Worm (Caenorhabditis elegans) whole organism, midembryonic: ENCODE measurements around the gene sri-33.
"Not testable (repeated sequence)": the region's sequence is repeated elsewhere in the genome, so short reads cannot be mapped to it uniquely, and the experiment has no call there.

Experiments
- T22C8.4 ChIP-seq: fragments of 200-800 bp; sonication (Bioruptor generic); IDR thresholded peaks from 2 replicates; pipeline ENCODE4 v1.3.6; 2022; ENCODE audit warnings: missing genetic modification characterization, missing compliant biosample characterization
- cog-1 ChIP-seq: sonication (generic microtip); optimal IDR thresholded peaks from 2 replicates; lab custom pipeline; 2016; ENCODE audit warnings: missing genetic modification characterization, missing compliant biosample characterization
- flt-1 ChIP-seq: fragments of 200-800 bp; sonication (Bioruptor generic); IDR thresholded peaks from 2 replicates; pipeline ENCODE4 v1.3.6; 2022; ENCODE audit warnings: missing genetic modification characterization, missing compliant biosample characterization
- med-1 ChIP-seq: sonication (generic microtip); optimal IDR thresholded peaks from 2 replicates; lab custom pipeline; 2017; ENCODE audit warnings: missing genetic modification characterization, mild to moderate bottlenecking, missing compliant biosample characterization, antibody characterized with exemption, missing genetic modification reagents; ENCODE audit not compliant: insufficient read depth
- ref-1 ChIP-seq: fragments of 200-800 bp; sonication (Bioruptor generic); conservative IDR thresholded peaks from 2 replicates; pipeline ENCODE4 v1.3.6; 2022; ENCODE audit warnings: missing genetic modification reagents, missing genetic modification characterization, missing compliant biosample characterization
- tab-1 ChIP-seq: fragments of 200-800 bp; sonication (Bioruptor generic); IDR thresholded peaks from 2 replicates; pipeline ENCODE4 v1.3.6; 2022; ENCODE audit warnings: missing genetic modification characterization, missing compliant biosample characterization
- ztf-23 ChIP-seq: fragments of 200-800 bp; sonication (Bioruptor generic); IDR thresholded peaks from 2 replicates; pipeline ENCODE4 v1.3.6; 2022; ENCODE audit warnings: missing genetic modification reagents, missing genetic modification characterization, missing compliant biosample characterization
- ztf-29 ChIP-seq: fragments of 200-800 bp; sonication (Bioruptor generic); IDR thresholded peaks from 2 replicates; pipeline ENCODE4 v1.3.6; 2022; ENCODE audit warnings: missing genetic modification reagents, missing genetic modification characterization, missing compliant biosample characterization

DNA sequence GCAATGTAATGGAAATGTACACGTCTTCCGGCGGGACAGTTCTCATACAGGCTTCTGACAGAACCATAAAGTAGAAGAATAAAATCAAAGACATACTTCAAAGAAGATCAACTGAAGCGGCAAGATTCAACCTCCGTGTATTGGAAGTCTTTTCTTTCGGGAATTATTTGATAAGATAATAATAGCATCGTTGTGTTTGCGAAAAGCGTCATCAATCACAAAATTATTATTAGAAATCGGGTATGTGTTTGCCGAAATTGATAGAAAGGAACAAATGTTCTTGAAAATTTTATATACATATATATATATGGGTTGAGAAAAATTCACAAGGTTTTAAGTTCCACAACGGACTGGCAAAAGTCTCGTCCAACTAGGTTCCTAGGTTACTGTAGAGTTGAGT lies 34.9 kb upstream of the sri-33 start, which contains the start of gene Y27F2A.9:
- TF ChIP-seq flt-1 (GFP tag; lab: Robert Waterston, UW); med-1; ztf-29 (GFP tag; lab: Robert Waterston, UW); ztf-23 (GFP tag; lab: Robert Waterston, UW); tab-1 (GFP tag; lab: Robert Waterston, UW); ref-1 (GFP tag; lab: Robert Waterston, UW); T22C8.4 (GFP tag; lab: Robert Waterston, UW); cog-1: not testable (repeated sequence)
